Worm (Caenorhabditis elegans) whole organism, L4 larva: ENCODE data around the gene Y46G5A.38.
A peak's percentile ranks its signal among the peaks of the same experiment; 100 is the strongest.

Experiments used
- F49E8.2 ChIP-seq: sonication (generic microtip); optimal IDR thresholded peaks from 2 replicates; lab custom pipeline; 2016; ENCODE audit warnings: missing compliant biosample characterization, mild to moderate bottlenecking, missing genetic modification characterization, borderline replicate concordance
- aly-2 ChIP-seq: sonication (generic microtip); optimal IDR thresholded peaks from 2 replicates; lab custom pipeline; 2018; ENCODE audit warnings: missing biosample characterization, missing genetic modification characterization
- ama-1 ChIP-seq: fragments of 150-350 bp; optimal IDR thresholded peaks from 2 replicates; lab custom pipeline; 2014; ENCODE audit warnings: inconsistent platforms, mixed read lengths
- snpc-4 ChIP-seq: fragments of 150-350 bp; optimal IDR thresholded peaks from 2 replicates; lab custom pipeline; 2014; ENCODE audit warnings: missing biosample characterization, missing genetic modification characterization
- spr-1 ChIP-seq: sonication (generic microtip); optimal IDR thresholded peaks from 2 replicates; lab custom pipeline; 2016; ENCODE audit warnings: mild to moderate bottlenecking, missing genetic modification characterization, missing compliant biosample characterization
- unc-130 ChIP-seq: sonication (generic microtip); optimal IDR thresholded peaks from 2 replicates; lab custom pipeline; 2016; ENCODE audit warnings: missing genetic modification reagents, missing genetic modification characterization, missing compliant biosample characterization
- unc-62 ChIP-seq, 3 experiments: fragments of 150-350 bp in 1 of 3; sonication (generic microtip); optimal IDR thresholded peaks in 2 of 3; peaks in 1 of 3; 1 replicate in 1 of 3; 2 replicates in 2 of 3; lab custom pipeline; 2014 to 2017; ENCODE audit warnings: missing biosample characterization in 3 of 3, missing genetic modification characterization in 3 of 3, missing genetic modification reagents in 3 of 3, missing genotype in 1 of 3
- zag-1 ChIP-seq: fragments of 150-350 bp; optimal IDR thresholded peaks from 2 replicates; lab custom pipeline; 2014; ENCODE audit warnings: missing biosample characterization, missing genetic modification characterization
- ztf-11 ChIP-seq: fragments of 150-350 bp; optimal IDR thresholded peaks from 2 replicates; lab custom pipeline; 2014; ENCODE audit warnings: missing biosample characterization, missing genetic modification characterization

ce11 chrII:12847736-12848135 lies 20.9 kb downstream of the Y46G5A.38 start, which contains the start of gene pes-10:
- TF ChIP-seq F49E8.2 (tag; lab: Kevin White, UChicago) (no peak), unc-62 (GFP tag; optimal IDR thresholded peaks at IDR 0.05 in 1 of 2; lab: Kevin White, UChicago) (peak in 1 of 2 experiments; percentile 65), unc-62 (tag; optimal IDR thresholded peaks at IDR 0.05; lab: Kevin White, UChicago) (no peak), ama-1 (lab: Kevin White, UChicago) (no peak), spr-1 (tag; lab: Kevin White, UChicago) (no peak), aly-2 (tag; lab: Kevin White, UChicago) (no peak), ztf-11 (tag; lab: Kevin White, UChicago) (no peak), unc-130 (GFP tag; lab: Kevin White, UChicago) (no peak), zag-1 (no peak), snpc-4 (tag; lab: Kevin White, UChicago) (no peak)
